Fruit fly (Drosophila melanogaster): ENCODE results near the gene gudu.

DNA sequence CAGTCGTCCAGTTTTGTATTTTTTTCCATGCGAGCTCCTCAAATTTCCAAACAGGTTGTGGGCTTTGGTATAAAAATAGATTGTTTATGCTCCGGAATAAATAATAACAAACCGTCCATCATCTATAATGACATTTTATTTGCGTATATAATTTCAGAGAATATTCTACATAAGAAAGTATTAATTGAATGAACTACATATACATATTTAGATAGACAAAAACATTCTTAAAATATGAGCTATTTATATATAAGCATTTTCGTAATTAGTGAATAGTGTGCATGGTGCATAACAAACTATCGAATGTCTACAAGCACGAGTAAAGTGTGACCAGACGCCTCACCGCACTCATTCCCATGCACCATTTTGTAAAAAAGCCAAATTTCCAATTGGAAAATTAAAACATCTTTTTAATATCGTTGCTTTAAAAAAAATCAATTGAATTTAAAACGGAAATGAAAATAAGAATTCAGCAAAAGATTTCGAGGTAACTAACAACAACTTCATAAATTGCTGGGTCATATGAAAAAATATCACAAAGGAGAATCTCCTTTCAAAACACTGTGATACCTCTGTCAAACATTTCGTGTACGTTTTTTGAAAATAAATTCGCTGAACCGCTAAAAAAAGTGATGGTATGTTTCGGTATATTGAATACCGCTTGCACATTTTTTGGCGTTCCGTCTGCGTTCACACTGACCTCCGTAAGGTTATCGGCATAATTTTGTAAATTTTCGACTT is 38.2 kb downstream of the gudu start, which contains the start of gene muc:
- TF ChIP-seq Myc (optimal IDR thresholded peaks at IDR 0.05) = no peak
- no peak for TF ChIP-seq psq (optimal IDR thresholded peaks at IDR 0.05)

Measured in Kc167 (cell line).